Fruit fly (Drosophila melanogaster): Measurements from ENCODE around the gene Ten-a.

The Ten-a gene

dm6 chrX:12012149-12013097, 31.1 kb upstream of the Ten-a start, which contains the start of the genes CG1492 and regucalcin (continued):
- peak; percentile 22 for TF ChIP-seq CG9797 (GFP tag; optimal IDR thresholded peaks at IDR 0.05)
- TF ChIP-seq CG18011 (GFP tag; optimal IDR thresholded peaks at IDR 0.05): no peak
- TF ChIP-seq tll (GFP tag; optimal IDR thresholded peaks at IDR 0.05): peak in 1 of 2 experiments; percentile 37
- TF ChIP-seq dm (GFP tag; optimal IDR thresholded peaks at IDR 0.05): no peak
- TF ChIP-seq Dbx (GFP tag; IDR thresholded peaks at IDR 0.05): no peak
- TF ChIP-seq CTCF (GFP tag; optimal IDR thresholded peaks at IDR 0.05): peak; percentile 4
- peak; percentile 100 for TF ChIP-seq CG8359 (GFP tag; optimal IDR thresholded peaks at IDR 0.05; ENCODE audit: borderline replicate concordance)
- no peak for TF ChIP-seq ara (GFP tag; IDR thresholded peaks at IDR 0.05)
- TF ChIP-seq CG17186 (GFP tag; optimal IDR thresholded peaks at IDR 0.05): peak; percentile 69
- no peak for TF ChIP-seq CG9876 (GFP tag; optimal IDR thresholded peaks at IDR 0.05)
- TF ChIP-seq CG2199 (GFP tag; IDR thresholded peaks at IDR 0.05): no peak
- TF ChIP-seq insv (GFP tag; optimal IDR thresholded peaks at IDR 0.05): no peak
- TF ChIP-seq nom (GFP tag; optimal IDR thresholded peaks at IDR 0.05): no peak
- no peak for TF ChIP-seq PHDP (tag; optimal IDR thresholded peaks at IDR 0.05)
- no peak for TF ChIP-seq CG12219 (GFP tag; optimal IDR thresholded peaks at IDR 0.05)
- TF ChIP-seq Xbp1 (GFP tag; optimal IDR thresholded peaks at IDR 0.05): no peak
- TF ChIP-seq CG30020 (tag; optimal IDR thresholded peaks at IDR 0.05): peak; percentile 13
- no peak for TF ChIP-seq Pdp1 (GFP tag; optimal IDR thresholded peaks at IDR 0.05)
- no peak for TF ChIP-seq Taf1 (GFP tag; IDR thresholded peaks at IDR 0.05)
- TF ChIP-seq CrebB (tag; optimal IDR thresholded peaks at IDR 0.05): peak; percentile 5
- no peak for TF ChIP-seq Sox100B (GFP tag; optimal IDR thresholded peaks at IDR 0.05)
- peak; percentile 67 for TF ChIP-seq HmgZ (tag; optimal IDR thresholded peaks at IDR 0.05)
- TF ChIP-seq CG2120 (GFP tag; optimal IDR thresholded peaks at IDR 0.05): no peak
- no peak for TF ChIP-seq CG10959 (GFP tag; IDR thresholded peaks at IDR 0.05)
- TF ChIP-seq CG15073 (GFP tag; optimal IDR thresholded peaks at IDR 0.05): no peak
- TF ChIP-seq B-H2 (GFP tag; optimal IDR thresholded peaks at IDR 0.05): no peak
- TF ChIP-seq croc (GFP tag; conservative IDR thresholded peaks at IDR 0.05): no peak
- TF ChIP-seq gcm (GFP tag; optimal IDR thresholded peaks at IDR 0.05): no peak
- no peak for TF ChIP-seq pb (GFP tag; optimal IDR thresholded peaks at IDR 0.05)
- no peak for TF ChIP-seq ranshi (GFP tag; IDR thresholded peaks at IDR 0.05)
- no peak for TF ChIP-seq pum (GFP tag; optimal IDR thresholded peaks at IDR 0.05)
- no peak for TF ChIP-seq CG2129 (GFP tag; IDR thresholded peaks at IDR 0.05; ENCODE audit: partially characterized antibody)
- TF ChIP-seq slbo (GFP tag; IDR thresholded peaks at IDR 0.05): no peak
- TF ChIP-seq HLH54F (GFP tag; optimal IDR thresholded peaks at IDR 0.05): no peak
- TF ChIP-seq CG6175 (GFP tag; IDR thresholded peaks at IDR 0.05): no peak
- no peak for TF ChIP-seq tio (GFP tag; optimal IDR thresholded peaks at IDR 0.05)
- TF ChIP-seq dimm (GFP tag; IDR thresholded peaks at IDR 0.05): no peak
- 0 out of 2 replicates have a peak, but pooled peaks have one; percentile 22 for TF ChIP-seq hbn (GFP tag; IDR thresholded peaks at IDR 0.05; ENCODE audit: partially characterized antibody)
- no peak for TF ChIP-seq CG8765 (GFP tag; IDR thresholded peaks at IDR 0.05)
- TF ChIP-seq CG34224 (GFP tag; IDR thresholded peaks at IDR 0.05; ENCODE audit: partially characterized antibody): peak; percentile 50; the same call in 1 of the 3 replicates
- no peak for TF ChIP-seq ems (GFP tag; optimal IDR thresholded peaks at IDR 0.05)
- no peak for TF ChIP-seq mld (GFP tag; IDR thresholded peaks at IDR 0.05; ENCODE audit: partially characterized antibody)
- TF ChIP-seq ftz-f1 (GFP tag; optimal IDR thresholded peaks at IDR 0.05): peak; percentile 89
- no peak for TF ChIP-seq chif (GFP tag; optimal IDR thresholded peaks at IDR 0.05)
- no peak for TF ChIP-seq Six4 (GFP tag; optimal IDR thresholded peaks at IDR 0.05)
- peak; percentile 12 for TF ChIP-seq CG2712 (tag; optimal IDR thresholded peaks at IDR 0.05)
- TF ChIP-seq schlank (tag; optimal IDR thresholded peaks at IDR 0.05): no peak
- no peak for TF ChIP-seq prd (optimal IDR thresholded peaks at IDR 0.05)
- no peak for TF ChIP-seq prd (GFP tag; IDR thresholded peaks at IDR 0.05)
